Worm (Caenorhabditis elegans) whole organism, late embryonic: ENCODE data around the gene irk-3.

Source experiments
- C08G9.2 ChIP-seq: sonication (generic microtip); optimal IDR thresholded peaks from 2 replicates; lab custom pipeline; 2016; ENCODE audit warnings: mild to moderate bottlenecking, missing genetic modification characterization, moderate library complexity, missing compliant biosample characterization
- K02D7.2 ChIP-seq: sonication (generic microtip); optimal IDR thresholded peaks from 2 replicates; lab custom pipeline; 2017; ENCODE audit warnings: mild to moderate bottlenecking, missing genetic modification characterization, missing compliant biosample characterization
- T23F11.4 ChIP-seq: fragments of 200-800 bp; sonication (Bioruptor generic); optimal IDR thresholded peaks from 2 replicates; lab custom pipeline; 2018; ENCODE audit warnings: mild to moderate bottlenecking, missing genetic modification characterization, missing compliant biosample characterization
- Y22D7AL.16 ChIP-seq: sonication (generic microtip); optimal IDR thresholded peaks from 2 replicates; lab custom pipeline; 2016; ENCODE audit warnings: missing genetic modification characterization, missing compliant biosample characterization
- ahr-1 ChIP-seq: sonication (generic microtip); optimal IDR thresholded peaks from 2 replicates; lab custom pipeline; 2016; ENCODE audit warnings: missing genetic modification characterization, missing compliant biosample characterization
- ceh-18 ChIP-seq: sonication (generic microtip); optimal IDR thresholded peaks from 2 replicates; lab custom pipeline; 2016; ENCODE audit warnings: missing genetic modification characterization, missing compliant biosample characterization
- ceh-2 ChIP-seq: sonication (generic microtip); optimal IDR thresholded peaks from 2 replicates; lab custom pipeline; 2016; ENCODE audit warnings: missing genotype, missing genetic modification characterization, missing compliant biosample characterization
- ceh-24 ChIP-seq: sonication (generic microtip); optimal IDR thresholded peaks from 2 replicates; lab custom pipeline; 2016; ENCODE audit warnings: mild to moderate bottlenecking, missing genetic modification characterization, missing compliant biosample characterization
- ceh-31 ChIP-seq: sonication (generic microtip); optimal IDR thresholded peaks from 2 replicates; lab custom pipeline; 2016; ENCODE audit warnings: missing genetic modification characterization, missing compliant biosample characterization
- ceh-34 ChIP-seq: sonication (generic microtip); optimal IDR thresholded peaks from 2 replicates; lab custom pipeline; 2016; ENCODE audit warnings: mild to moderate bottlenecking, missing genetic modification characterization, missing compliant biosample characterization
- ets-4 ChIP-seq: sonication (generic microtip); optimal IDR thresholded peaks from 2 replicates; lab custom pipeline; 2016; ENCODE audit warnings: missing genetic modification characterization, missing compliant biosample characterization
- gmeb-2 ChIP-seq: sonication (generic microtip); optimal IDR thresholded peaks from 2 replicates; lab custom pipeline; 2016; ENCODE audit warnings: missing genetic modification characterization, inconsistent platforms, missing compliant biosample characterization
- hlh-13 ChIP-seq: fragments of 200-800 bp; sonication (Bioruptor generic); optimal IDR thresholded peaks from 2 replicates; lab custom pipeline; 2018; ENCODE audit warnings: mild to moderate bottlenecking, missing genetic modification characterization, missing compliant biosample characterization
- hlh-15 ChIP-seq: sonication (generic microtip); optimal IDR thresholded peaks from 2 replicates; lab custom pipeline; 2016; ENCODE audit warnings: missing genetic modification characterization, missing compliant biosample characterization
- hlh-30 ChIP-seq: sonication (generic microtip); optimal IDR thresholded peaks from 2 replicates; lab custom pipeline; 2017; ENCODE audit warnings: antibody characterized with exemption, missing genetic modification characterization, missing compliant biosample characterization; ENCODE audit not compliant: insufficient read depth
- hlh-6 ChIP-seq: sonication (generic microtip); optimal IDR thresholded peaks from 2 replicates; lab custom pipeline; 2016; ENCODE audit warnings: missing genotype, missing genetic modification characterization, missing compliant biosample characterization
- hlh-8 ChIP-seq: sonication (generic microtip); optimal IDR thresholded peaks from 2 replicates; lab custom pipeline; 2016; ENCODE audit warnings: missing genotype, missing genetic modification characterization, missing compliant biosample characterization
- lim-6 ChIP-seq: sonication (generic microtip); optimal IDR thresholded peaks from 2 replicates; lab custom pipeline; 2016; ENCODE audit warnings: missing genetic modification characterization, missing compliant biosample characterization
- madf-2 ChIP-seq: sonication (generic microtip); optimal IDR thresholded peaks from 2 replicates; lab custom pipeline; 2017; ENCODE audit warnings: missing genetic modification characterization, missing compliant biosample characterization
- mec-3 ChIP-seq: sonication (generic microtip); optimal IDR thresholded peaks from 2 replicates; lab custom pipeline; 2016; ENCODE audit warnings: borderline replicate concordance, missing genetic modification characterization, missing compliant biosample characterization
- nhr-232 ChIP-seq: sonication (generic microtip); optimal IDR thresholded peaks from 2 replicates; lab custom pipeline; 2016; ENCODE audit warnings: missing genetic modification characterization, missing compliant biosample characterization
- pag-3 ChIP-seq: sonication (generic microtip); optimal IDR thresholded peaks from 2 replicates; lab custom pipeline; 2016; ENCODE audit warnings: missing compliant biosample characterization, missing genetic modification characterization, borderline replicate concordance
- pat-9 ChIP-seq: fragments of 200-800 bp; sonication (Bioruptor generic); optimal IDR thresholded peaks from 2 replicates; lab custom pipeline; 2018; ENCODE audit warnings: mild to moderate bottlenecking, missing genetic modification characterization, moderate library complexity, missing compliant biosample characterization
- pax-1 ChIP-seq: fragments of 150-350 bp; optimal IDR thresholded peaks from 2 replicates; lab custom pipeline; 2014; ENCODE audit warnings: missing biosample characterization, missing genetic modification characterization
- pha-4 ChIP-seq: fragments of 150-350 bp; optimal IDR thresholded peaks from 2 replicates; lab custom pipeline; 2018; ENCODE audit warnings: missing biosample characterization, missing genetic modification reagents, missing genetic modification characterization
- pros-1 ChIP-seq: fragments of 150-350 bp; optimal IDR thresholded peaks from 2 replicates; lab custom pipeline; 2014; ENCODE audit warnings: missing biosample characterization, missing genetic modification reagents, missing genetic modification characterization
- ref-2 ChIP-seq: sonication (generic microtip); optimal IDR thresholded peaks from 2 replicates; lab custom pipeline; 2016; ENCODE audit warnings: missing genetic modification characterization, missing compliant biosample characterization
- rnt-1 ChIP-seq: sonication (generic microtip); optimal IDR thresholded peaks from 2 replicates; lab custom pipeline; 2016; ENCODE audit warnings: missing genetic modification characterization, missing compliant biosample characterization
- sdc-2 ChIP-seq: sonication (generic microtip); optimal IDR thresholded peaks from 2 replicates; lab custom pipeline; 2016; ENCODE audit warnings: missing genotype, missing genetic modification characterization, missing compliant biosample characterization
- sox-4 ChIP-seq: sonication (generic microtip); optimal IDR thresholded peaks from 2 replicates; lab custom pipeline; 2017; ENCODE audit warnings: mild to moderate bottlenecking, missing genetic modification characterization, inconsistent platforms, missing compliant biosample characterization
- syd-9 ChIP-seq: sonication (generic microtip); optimal IDR thresholded peaks from 2 replicates; lab custom pipeline; 2016; ENCODE audit warnings: mild to moderate bottlenecking, missing genetic modification characterization, moderate library complexity, missing compliant biosample characterization
- ttx-3 ChIP-seq: sonication (generic microtip); optimal IDR thresholded peaks from 2 replicates; lab custom pipeline; 2016; ENCODE audit warnings: missing genetic modification reagents, missing genetic modification characterization, missing compliant biosample characterization
- unc-3 ChIP-seq, 2 experiments: fragments of 200-800 bp in 1 of 2; sonication (Bioruptor generic) in 1 of 2; sonication (generic microtip) in 1 of 2; conservative IDR thresholded peaks in 1 of 2; optimal IDR thresholded peaks in 1 of 2; 2 replicates each; pipeline versions ENCODE4 v1.3.6 to Lab custom; 2016 to 2022; ENCODE audit warnings: missing compliant biosample characterization in 2 of 2, missing genetic modification characterization in 2 of 2, missing genetic modification reagents in 1 of 2
- unc-42 ChIP-seq: sonication (generic microtip); optimal IDR thresholded peaks from 2 replicates; lab custom pipeline; 2016; ENCODE audit warnings: missing genotype, missing genetic modification characterization, missing compliant biosample characterization
- unc-55 ChIP-seq: sonication (generic microtip); optimal IDR thresholded peaks from 2 replicates; lab custom pipeline; 2017; ENCODE audit warnings: missing biosample characterization, missing genetic modification reagents, missing genetic modification characterization
- zip-5 ChIP-seq: sonication (generic microtip); optimal IDR thresholded peaks from 2 replicates; lab custom pipeline; 2016; ENCODE audit warnings: missing genetic modification characterization, missing compliant biosample characterization

The irk-3 gene

ce11 chrX:14324289-14324688 is 45.9 kb downstream of the irk-3 start:
- TF ChIP-seq madf-2 (tag; lab: Kevin White, UChicago) (no peak), pax-1 (tag; lab: Kevin White, UChicago) (no peak), nhr-232 (no peak), zip-5 (tag; lab: Kevin White, UChicago) (no peak), ahr-1 (tag; lab: Kevin White, UChicago) (no peak), hlh-6 (tag; lab: Kevin White, UChicago) (no peak), ceh-34 (tag; lab: Kevin White, UChicago) (no peak), hlh-15 (tag; lab: Kevin White, UChicago) (no peak), ceh-24 (no peak), pat-9 (tag; lab: Kevin White, UChicago) (no peak), C08G9.2 (tag; lab: Kevin White, UChicago) (no peak), pros-1 (tag; lab: Kevin White, UChicago) (no peak), K02D7.2 (tag; lab: Kevin White, UChicago) (no peak), ttx-3 (tag; lab: Kevin White, UChicago) (no peak), Y22D7AL.16 (tag; lab: Kevin White, UChicago) (no peak), gmeb-2 (no peak), hlh-8 (tag; lab: Kevin White, UChicago) (no peak), syd-9 (tag; lab: Kevin White, UChicago) (no peak), rnt-1 (tag; lab: Kevin White, UChicago) (no peak)

- TF ChIP-seq pha-4: no peak
- no peak for TF ChIP-seq ets-4
- no peak for TF ChIP-seq ceh-31 (tag; lab: Kevin White, UChicago)
- no peak for TF ChIP-seq hlh-8 (tag; lab: Kevin White, UChicago)
- no peak for TF ChIP-seq ceh-2 (tag; lab: Kevin White, UChicago)
- no peak for TF ChIP-seq pax-1 (tag; lab: Kevin White, UChicago)
- TF ChIP-seq pat-9 (tag; lab: Kevin White, UChicago): no peak
Observed at ce11 chrX:14322793-14323192, 47.4 kb downstream of the irk-3 start.

ce11 chrX:14320298-14320697 is 49.9 kb downstream of the irk-3 start, which contains the start of gene C11H1.9:
TSS of gene C11H1.9 (minus strand) at chrX:14320398.
- no peak for TF ChIP-seq sdc-2 (tag; lab: Kevin White, UChicago)
- no peak for TF ChIP-seq C08G9.2 (tag; lab: Kevin White, UChicago)
- no peak for TF ChIP-seq unc-55 (GFP tag; lab: Kevin White, UChicago)
- TF ChIP-seq lim-6: no peak
- TF ChIP-seq ceh-18 (tag; lab: Kevin White, UChicago): no peak
- TF ChIP-seq mec-3 (tag; lab: Kevin White, UChicago): no peak
- TF ChIP-seq sox-4 (tag; lab: Kevin White, UChicago): no peak
- TF ChIP-seq hlh-13: no peak
- no peak for TF ChIP-seq pha-4
- no peak for TF ChIP-seq unc-42 (tag; lab: Kevin White, UChicago)
- no peak for TF ChIP-seq unc-3 (GFP tag; conservative IDR thresholded peaks at IDR 0.05; lab: Robert Waterston, UW)
- TF ChIP-seq unc-3 (tag; optimal IDR thresholded peaks at IDR 0.05; lab: Kevin White, UChicago): no peak
- no peak for TF ChIP-seq pax-1 (tag; lab: Kevin White, UChicago)
- no peak for TF ChIP-seq pag-3 (tag; lab: Kevin White, UChicago)
- TF ChIP-seq T23F11.4: no peak
- no peak for TF ChIP-seq hlh-30

- TF ChIP-seq ref-2 (tag; lab: Kevin White, UChicago) (no peak), ceh-2 (tag; lab: Kevin White, UChicago) (no peak)
Observed at ce11 chrX:14316132-14316531, 54.1 kb downstream of the irk-3 start.
